Worm (Caenorhabditis elegans): ENCODE data around the gene E04F6.8.

Gene E04F6.8

ce11 chrII:7210187-7210586, 993 bp downstream of the E04F6.8 start, which contains the start of gene E04F6.15:
Gene E04F6.15 (minus strand): TSS chrII:7210287.
- TF ChIP-seq T20F7.1 (GFP tag; optimal IDR thresholded peaks at IDR 0.05) (peak; percentile 10), dve-1 (tag; optimal IDR thresholded peaks at IDR 0.05; ENCODE audit: insufficient read depth) (peak; percentile 31), madf-9 (GFP tag; conservative IDR thresholded peaks at IDR 0.05) (no peak), dmd-6 (GFP tag; IDR thresholded peaks at IDR 0.05) (peak; percentile 47; the same call in 1 of the 2 replicates)

DNA sequence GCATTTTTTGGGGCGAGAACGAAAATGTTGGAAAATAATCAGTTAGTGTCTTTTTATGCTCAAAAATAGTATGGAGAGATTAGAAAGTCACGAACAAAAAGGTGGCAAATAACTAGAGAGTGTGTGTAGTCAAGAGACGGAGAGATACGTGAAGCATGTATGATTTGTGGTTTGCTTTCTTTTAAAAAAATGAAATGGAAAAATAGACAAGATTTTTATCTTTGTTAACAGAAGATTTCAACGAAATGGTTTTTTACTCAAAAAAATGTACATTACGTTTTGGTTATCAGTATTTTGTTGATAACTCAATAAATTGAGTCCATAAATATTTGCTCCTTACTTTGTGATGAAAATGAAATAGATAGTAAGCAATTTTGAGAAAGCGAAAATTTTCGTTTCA, 3.0 kb downstream of the E04F6.8 start, which contains the start of gene dhs-7:
TSS of gene dhs-7 (minus strand) at position 277 of the 400 bp plus-strand sequence.
- TF ChIP-seq mxl-3 (GFP tag; optimal IDR thresholded peaks at IDR 0.05) (no peak), snpc-1.2 (GFP tag; IDR thresholded peaks at IDR 0.05) (no peak), dve-1 (tag; optimal IDR thresholded peaks at IDR 0.05; ENCODE audit: insufficient read depth) (peak; percentile 58), egl-27 (tag; optimal IDR thresholded peaks at IDR 0.05) (no peak), daf-16 (GFP tag; optimal IDR thresholded peaks at IDR 0.05) (no peak), daf-16 (tag; optimal IDR thresholded peaks at IDR 0.05) (peak; percentile 70), lin-38 (GFP tag; IDR thresholded peaks at IDR 0.05) (no peak), dmd-6 (GFP tag; IDR thresholded peaks at IDR 0.05) (peak; percentile 36; the same call in 1 of the 2 replicates), pqm-1 (tag; optimal IDR thresholded peaks at IDR 0.05) (peak; percentile 47), F49E8.2 (tag; optimal IDR thresholded peaks at IDR 0.05; ENCODE audit: borderline replicate concordance) (no peak), dmd-8 (GFP tag; IDR thresholded peaks at IDR 0.05) (no peak), vab-7 (GFP tag; IDR thresholded peaks at IDR 0.05) (no peak), arid-1 (GFP tag; conservative IDR thresholded peaks at IDR 0.05) (no peak), Y75B8A.6 (GFP tag; IDR thresholded peaks at IDR 0.05) (no peak), T20F7.1 (GFP tag; optimal IDR thresholded peaks at IDR 0.05) (no peak), daf-19 (GFP tag; conservative IDR thresholded peaks at IDR 0.05) (no peak), fkh-10 (GFP tag; optimal IDR thresholded peaks at IDR 0.05) (no peak), F37D6.2 (tag; optimal IDR thresholded peaks at IDR 0.05) (no peak), gei-8 (GFP tag; optimal IDR thresholded peaks at IDR 0.05) (no peak), hlh-11 (tag; optimal IDR thresholded peaks at IDR 0.05) (peak; percentile 20), mep-1 (tag; optimal IDR thresholded peaks at IDR 0.05) (no peak), ZK546.5 (tag; optimal IDR thresholded peaks at IDR 0.05) (no peak), ztf-11 (tag; optimal IDR thresholded peaks at IDR 0.05) (no peak), ceh-44 (GFP tag; IDR thresholded peaks at IDR 0.05) (no peak), nhr-28 (tag; optimal IDR thresholded peaks at IDR 0.05) (peak; percentile 34), nhr-48 (tag; optimal IDR thresholded peaks at IDR 0.05) (no peak), F44E2.7 (GFP tag; IDR thresholded peaks at IDR 0.05) (no peak), jun-1 (tag; optimal IDR thresholded peaks at IDR 0.05) (no peak), ceh-20 (GFP tag; IDR thresholded peaks at IDR 0.05) (no peak), pha-4 (GFP tag; IDR thresholded peaks at IDR 0.05) (no peak), pha-4 (tag; optimal IDR thresholded peaks at IDR 0.05) (no peak), zip-2 (tag; optimal IDR thresholded peaks at IDR 0.05) (no peak)

- TF ChIP-seq ztf-11 (tag; optimal IDR thresholded peaks at IDR 0.05) (no peak), ceh-62 (tag; optimal IDR thresholded peaks at IDR 0.05) (no peak), ztf-7 (tag; optimal IDR thresholded peaks at IDR 0.05) (no peak), dmd-9 (GFP tag; IDR thresholded peaks at IDR 0.05) (no peak), aly-2 (tag; optimal IDR thresholded peaks at IDR 0.05) (no peak), mxl-3 (GFP tag; optimal IDR thresholded peaks at IDR 0.05) (no peak), unc-62 (GFP tag; optimal IDR thresholded peaks at IDR 0.05 in 1 of 2) (peak in 1 of 2 experiments; percentile 90), unc-62 (tag; optimal IDR thresholded peaks at IDR 0.05) (no peak), snpc-1.2 (GFP tag; IDR thresholded peaks at IDR 0.05) (no peak), jun-1 (tag; optimal IDR thresholded peaks at IDR 0.05) (no peak)
Measured at ce11 chrII:7207649-7208048, 3.5 kb downstream of the E04F6.8 start.

Data from whole organism, L4 larva.